Fruit fly (Drosophila melanogaster) whole organism, embryonic: ENCODE results near the gene CG9106.

Experiments used
- Adf1 ChIP-seq: fragments of 200-800 bp; sonication (Bioruptor generic); IDR thresholded peaks from 2 replicates; pipeline ENCODE4 v1.3.6; 2022; ENCODE audit warnings: missing biosample characterization, missing genetic modification characterization
- Antp ChIP-seq: fragments of 200-800 bp; sonication (Bioruptor generic); optimal IDR thresholded peaks from 3 replicates; lab custom pipeline; 2016; ENCODE audit warnings: missing biosample characterization, missing genetic modification characterization
- BEAF-32 ChIP-seq: fragments of 200-800 bp; sonication (Bioruptor generic); optimal IDR thresholded peaks from 3 replicates; lab custom pipeline; 2017; ENCODE audit warnings: missing biosample characterization, missing genetic modification characterization, mild to moderate bottlenecking, moderate library complexity, missing genetic modification reagents
- C15 ChIP-seq: fragments of 200-800 bp; sonication (Bioruptor generic); IDR thresholded peaks from 3 replicates; pipeline ENCODE4 v1.3.6; 2022; ENCODE audit warnings: missing biosample characterization, missing genetic modification characterization
- CG12236 ChIP-seq: fragments of 200-800 bp; sonication (Bioruptor generic); optimal IDR thresholded peaks from 2 replicates; lab custom pipeline; 2016; ENCODE audit warnings: missing biosample characterization, missing genetic modification characterization
- CG13624 ChIP-seq: fragments of 200-800 bp; sonication (Bioruptor generic); optimal IDR thresholded peaks from 2 replicates; lab custom pipeline; 2016; ENCODE audit warnings: missing biosample characterization, missing genetic modification characterization
- CG14050 ChIP-seq: fragments of 200-800 bp; sonication (Bioruptor generic); IDR thresholded peaks from 3 replicates; pipeline ENCODE4 v1.3.6; 2022; ENCODE audit warnings: missing biosample characterization, missing genetic modification characterization
- CG14965 ChIP-seq: fragments of 200-800 bp; sonication (Bioruptor generic); optimal IDR thresholded peaks from 2 replicates; lab custom pipeline; 2016; ENCODE audit warnings: missing biosample characterization, missing genetic modification characterization, borderline replicate concordance
- CG15514 ChIP-seq: fragments of 200-800 bp; sonication (Bioruptor generic); optimal IDR thresholded peaks from 3 replicates; lab custom pipeline; 2017; ENCODE audit warnings: missing biosample characterization, missing genetic modification characterization, mild to moderate bottlenecking, moderate library complexity, missing genetic modification reagents
- CG1647 ChIP-seq: fragments of 200-800 bp; sonication (Bioruptor generic); optimal IDR thresholded peaks from 3 replicates; lab custom pipeline; 2016; ENCODE audit warnings: missing biosample characterization, missing genetic modification characterization
- CG17328 ChIP-seq: fragments of 200-800 bp; sonication (Bioruptor generic); IDR thresholded peaks from 2 replicates; pipeline ENCODE4 v1.3.6; 2022; ENCODE audit warnings: missing biosample characterization, missing genetic modification characterization
- CG17361 ChIP-seq: fragments of 200-800 bp; sonication (Bioruptor generic); IDR thresholded peaks from 3 replicates; pipeline ENCODE4 v1.3.6; 2022; ENCODE audit warnings: missing biosample characterization, missing genetic modification characterization
- CG2678 ChIP-seq: fragments of 200-800 bp; sonication (Bioruptor generic); optimal IDR thresholded peaks from 3 replicates; lab custom pipeline; 2019; ENCODE audit warnings: missing biosample characterization, mild to moderate bottlenecking, missing genetic modification characterization, moderate library complexity
- CG2889 ChIP-seq: fragments of 200-800 bp; sonication (Bioruptor generic); IDR thresholded peaks from 3 replicates; pipeline ENCODE4 v1.3.6; 2022; ENCODE audit warnings: missing biosample characterization, missing genetic modification characterization
- CG30403 ChIP-seq: fragments of 200-800 bp; sonication (Bioruptor generic); optimal IDR thresholded peaks from 3 replicates; lab custom pipeline; 2016; ENCODE audit warnings: missing biosample characterization, missing genetic modification characterization
- CG30431 ChIP-seq: fragments of 200-800 bp; sonication (Bioruptor generic); optimal IDR thresholded peaks from 2 replicates; lab custom pipeline; 2017; ENCODE audit warnings: missing biosample characterization, missing genetic modification characterization
- CG3065 ChIP-seq: fragments of 200-800 bp; sonication (Bioruptor generic); optimal IDR thresholded peaks from 2 replicates; lab custom pipeline; 2016; ENCODE audit warnings: missing biosample characterization, missing genetic modification characterization
- CG3847 ChIP-seq: fragments of 200-800 bp; sonication (Bioruptor generic); IDR thresholded peaks from 2 replicates; pipeline ENCODE4 v1.3.6; 2022; ENCODE audit warnings: missing biosample characterization, missing genetic modification characterization
- CG4360 ChIP-seq: fragments of 200-800 bp; sonication (Bioruptor generic); IDR thresholded peaks from 2 replicates; pipeline ENCODE4 v1.3.6; 2022; ENCODE audit warnings: missing biosample characterization, missing genetic modification characterization
- CG4617 ChIP-seq: fragments of 200-800 bp; sonication (Bioruptor generic); optimal IDR thresholded peaks from 3 replicates; lab custom pipeline; 2016; ENCODE audit warnings: missing biosample characterization, missing genetic modification characterization, borderline replicate concordance
- CG6175 ChIP-seq: fragments of 200-800 bp; sonication (Bioruptor generic); IDR thresholded peaks from 3 replicates; pipeline ENCODE4 v1.3.6; 2022; ENCODE audit warnings: missing biosample characterization, missing genetic modification characterization
- CG7556 ChIP-seq: fragments of 200-800 bp; sonication (Bioruptor generic); optimal IDR thresholded peaks from 2 replicates; lab custom pipeline; 2017; ENCODE audit warnings: missing biosample characterization, mild to moderate bottlenecking, missing genetic modification characterization
- CG8924 ChIP-seq: fragments of 200-800 bp; optimal IDR thresholded peaks from 3 replicates; lab custom pipeline; 2019; ENCODE audit warnings: missing biosample characterization, mild to moderate bottlenecking, missing genetic modification characterization, moderate library complexity
- CG9727 ChIP-seq: fragments of 200-800 bp; sonication (Bioruptor generic); optimal IDR thresholded peaks from 3 replicates; lab custom pipeline; 2017; ENCODE audit warnings: missing biosample characterization, mild to moderate bottlenecking, missing genetic modification characterization
- Eip74EF ChIP-seq, 2 experiments: fragments of 200-800 bp in 1 of 2; fragments of >200 bp in 1 of 2; sonication (Bioruptor generic) in 1 of 2; optimal IDR thresholded peaks; 2 replicates each; lab custom pipeline; 2017 to 2019; ENCODE audit warnings: missing biosample characterization in 2 of 2, missing genetic modification characterization in 2 of 2, mild to moderate bottlenecking in 1 of 2, moderate library complexity in 1 of 2
- Fer3 ChIP-seq: fragments of 200-800 bp; sonication (Bioruptor generic); optimal IDR thresholded peaks from 2 replicates; lab custom pipeline; 2018; ENCODE audit warnings: missing biosample characterization, mild to moderate bottlenecking, missing genetic modification characterization, moderate library complexity
- HLH3B ChIP-seq: fragments of 200-800 bp; sonication (Bioruptor generic); IDR thresholded peaks from 2 replicates; pipeline ENCODE4 v1.3.6; 2022; ENCODE audit warnings: missing biosample characterization, missing genetic modification characterization
- HLHmδ ChIP-seq: fragments of 200-800 bp; sonication (Bioruptor generic); optimal IDR thresholded peaks from 2 replicates; lab custom pipeline; 2018; ENCODE audit warnings: missing biosample characterization, mild to moderate bottlenecking, missing genetic modification characterization, moderate library complexity
- Mes4 ChIP-seq: fragments of 200-800 bp; sonication (Bioruptor generic); optimal IDR thresholded peaks from 2 replicates; lab custom pipeline; 2016; ENCODE audit warnings: missing biosample characterization, missing genetic modification characterization
- al ChIP-seq: fragments of 200-800 bp; sonication (Bioruptor generic); IDR thresholded peaks from 2 replicates; pipeline ENCODE4 v1.3.6; 2022; ENCODE audit warnings: missing biosample characterization, missing genetic modification characterization
- amos ChIP-seq: fragments of 200-800 bp; sonication (Bioruptor generic); IDR thresholded peaks from 2 replicates; pipeline ENCODE4 v1.3.6; 2022; ENCODE audit warnings: missing biosample characterization, missing genetic modification characterization; ENCODE audit not compliant: partially characterized antibody
- aop ChIP-seq: fragments of 200-800 bp; sonication (Bioruptor generic); IDR thresholded peaks from 2 replicates; pipeline ENCODE4 v1.3.6; 2022; ENCODE audit warnings: missing biosample characterization, missing genetic modification characterization
- ap ChIP-seq: fragments of 200-800 bp; sonication (Bioruptor generic); IDR thresholded peaks from 2 replicates; pipeline ENCODE4 v1.3.6; 2022; ENCODE audit warnings: missing biosample characterization, missing genetic modification characterization
- ash1 ChIP-seq: fragments of 200-800 bp; sonication (Bioruptor generic); optimal IDR thresholded peaks from 2 replicates; lab custom pipeline; 2018; ENCODE audit warnings: missing biosample characterization, mild to moderate bottlenecking, missing genetic modification characterization
- dan ChIP-seq: fragments of 200-800 bp; sonication (Bioruptor generic); IDR thresholded peaks from 2 replicates; pipeline ENCODE4 v1.3.6; 2022; ENCODE audit warnings: missing biosample characterization, missing genetic modification characterization
- dpn ChIP-seq, 2 experiments: fragments of 200-800 bp; sonication (Bioruptor generic); optimal IDR thresholded peaks; 3 replicates each; lab custom pipeline; 2016; ENCODE audit warnings: missing biosample characterization in 2 of 2, missing genetic modification characterization in 2 of 2
- dysf ChIP-seq: fragments of 200-800 bp; sonication (Bioruptor generic); IDR thresholded peaks from 3 replicates; pipeline ENCODE4 v1.3.6; 2022; ENCODE audit warnings: missing biosample characterization, missing genetic modification characterization
- exex ChIP-seq: fragments of 200-800 bp; sonication (Bioruptor generic); optimal IDR thresholded peaks from 4 replicates; lab custom pipeline; 2018; ENCODE audit warnings: missing biosample characterization, mild to moderate bottlenecking, missing genetic modification characterization, moderate library complexity
- hth ChIP-seq: fragments of >200 bp; optimal IDR thresholded peaks from 2 replicates; lab custom pipeline; 2017; ENCODE audit warnings: inconsistent platforms
- mam ChIP-seq: fragments of 200-800 bp; sonication (Bioruptor generic); optimal IDR thresholded peaks from 3 replicates; lab custom pipeline; 2016; ENCODE audit warnings: missing biosample characterization, missing genetic modification characterization
- pan ChIP-seq, 4 experiments: fragments of >200 bp in 3 of 4; fragments of 200-800 bp in 1 of 4; sonication (Bioruptor generic) in 1 of 4; optimal IDR thresholded peaks in 3 of 4; IDR thresholded peaks in 1 of 4; 2 replicates each; pipeline versions ENCODE4 v1.3.6 to Lab custom; 2017 to 2022; ENCODE audit warnings: missing biosample characterization in 2 of 4, missing genetic modification characterization in 2 of 4, mixed read lengths in 1 of 4
- ro ChIP-seq: fragments of 200-800 bp; sonication (Bioruptor generic); IDR thresholded peaks from 2 replicates; pipeline ENCODE4 v1.3.6; 2022; ENCODE audit warnings: missing biosample characterization, missing genetic modification characterization
- sug ChIP-seq: fragments of 200-800 bp; optimal IDR thresholded peaks from 2 replicates; lab custom pipeline; 2019; ENCODE audit warnings: missing biosample characterization, mild to moderate bottlenecking, missing genetic modification characterization, moderate library complexity
- tin ChIP-seq: fragments of 200-800 bp; sonication (Bioruptor generic); optimal IDR thresholded peaks from 3 replicates; lab custom pipeline; 2016; ENCODE audit warnings: missing biosample characterization, missing genetic modification characterization
- ttk ChIP-seq: fragments of 200-800 bp; sonication (Bioruptor generic); IDR thresholded peaks from 2 replicates; pipeline ENCODE4 v2.1.2; 2022; ENCODE audit warnings: missing biosample characterization, missing genetic modification characterization
- unpg ChIP-seq: fragments of 200-800 bp; sonication (Bioruptor generic); optimal IDR thresholded peaks from 3 replicates; lab custom pipeline; 2018; ENCODE audit warnings: missing biosample characterization, mild to moderate bottlenecking, missing genetic modification characterization, moderate library complexity
- usp ChIP-seq: fragments of >200 bp; optimal IDR thresholded peaks from 2 replicates; lab custom pipeline; 2017; ENCODE audit warnings: missing biosample characterization, missing genetic modification characterization
- wor ChIP-seq: fragments of 200-800 bp; sonication (Bioruptor generic); IDR thresholded peaks from 2 replicates; pipeline ENCODE4 v1.3.6; 2022; ENCODE audit warnings: missing biosample characterization, missing genetic modification characterization

Gene CG9106

DNA sequence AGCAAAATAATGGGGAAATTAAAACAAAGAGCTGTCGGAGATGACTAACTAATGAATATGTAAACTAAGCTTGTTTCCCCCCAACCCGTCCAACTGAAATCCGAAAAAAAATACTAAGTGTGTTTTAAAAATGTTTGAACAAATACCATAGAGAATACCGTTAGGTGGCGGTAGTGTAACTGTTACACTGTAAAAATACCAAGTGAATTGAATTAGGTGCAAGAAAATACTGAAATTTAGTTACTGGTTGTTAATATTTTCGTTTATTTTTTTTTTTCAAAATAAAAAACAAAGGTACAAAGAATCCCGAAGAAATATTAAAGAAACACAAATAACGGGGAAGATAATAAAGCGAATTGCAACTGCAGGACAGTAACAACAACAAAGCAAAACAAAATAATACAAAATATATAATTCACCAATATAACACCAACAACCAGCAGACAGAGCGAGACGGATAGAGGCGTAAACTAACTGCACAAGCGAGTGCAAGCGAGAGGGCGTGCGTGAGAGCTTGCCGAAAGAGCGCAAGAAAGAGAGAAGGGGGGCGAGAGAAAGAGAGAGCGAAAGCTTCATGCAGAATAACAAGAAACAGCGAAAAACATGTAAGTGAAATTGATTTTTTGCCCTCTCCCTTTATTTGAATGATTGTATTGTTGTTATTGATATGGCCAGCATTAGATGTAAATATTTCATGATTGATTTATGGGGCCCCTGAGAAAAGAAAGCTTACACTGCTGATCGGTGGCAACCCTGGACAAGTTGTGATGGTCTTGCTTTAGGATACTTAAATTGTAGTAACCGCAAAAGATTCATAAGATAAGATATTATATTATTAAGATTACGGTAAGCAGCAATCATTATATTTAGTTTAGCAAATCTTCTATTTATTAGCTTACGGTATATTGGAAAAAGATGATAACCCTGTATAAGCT lies 34.0 kb upstream of the CG9106 start (continued):
- no peak for TF ChIP-seq Fer3 (tag; lab: Kevin White, UChicago)
- no peak for TF ChIP-seq CG14050 (GFP tag; lab: Robert Waterston, UW)
- no peak for TF ChIP-seq CG7556
- TF ChIP-seq sug (tag; lab: Kevin White, UChicago): peak; percentile 8
- no peak for TF ChIP-seq ro (GFP tag; lab: Robert Waterston, UW)
- TF ChIP-seq pan (optimal IDR thresholded peaks at IDR 0.05; lab: Kevin White, UChicago): no peak
- TF ChIP-seq pan (GFP tag; optimal IDR thresholded peaks at IDR 0.05 in 1 of 2, IDR thresholded peaks at IDR 0.05 in 1 of 2): peak in 1 of 2 experiments; percentile 17
- TF ChIP-seq exex (tag; lab: Kevin White, UChicago): peak; percentile 12
- TF ChIP-seq CG15514 (GFP tag; lab: Kevin White, UChicago): peak; percentile 3
- TF ChIP-seq CG4360 (GFP tag; lab: Robert Waterston, UW): peak; percentile 55
- no peak for TF ChIP-seq al (GFP tag; lab: Robert Waterston, UW)
- TF ChIP-seq CG3065 (GFP tag; lab: Kevin White, UChicago): no peak

DNA sequence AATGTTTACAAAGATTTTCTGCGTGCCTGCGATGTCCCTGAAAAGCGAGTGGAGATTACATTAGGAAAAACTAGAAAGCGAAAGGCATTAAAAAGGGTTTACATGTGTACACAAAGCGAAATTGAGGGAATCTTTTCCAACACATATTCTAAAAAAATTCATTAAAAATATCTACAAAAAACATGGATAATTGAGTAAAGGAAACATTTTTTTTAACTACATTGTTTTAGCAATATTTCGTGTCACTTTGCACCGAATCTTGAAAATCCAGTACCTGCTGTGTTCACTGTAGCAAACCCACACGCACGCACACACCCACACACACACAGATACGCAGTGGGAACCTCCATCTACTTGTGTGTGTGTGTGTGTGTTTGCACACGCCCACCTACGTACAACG lies 32.0 kb upstream of the CG9106 start:
- TF ChIP-seq CG4617 (GFP tag; lab: Kevin White, UChicago) (no peak), hth (lab: Kevin White, UChicago) (no peak), HLH3B (GFP tag; lab: Robert Waterston, UW) (no peak), CG1647 (GFP tag; lab: Kevin White, UChicago) (no peak), dan (no peak), Adf1 (no peak), CG17361 (GFP tag; lab: Robert Waterston, UW) (no peak), CG30431 (GFP tag; lab: Kevin White, UChicago) (no peak), Mes4 (GFP tag; lab: Kevin White, UChicago) (no peak), CG3847 (0 out of 2 replicates have a peak, but pooled peaks have one; percentile 7), dysf (GFP tag; lab: Robert Waterston, UW) (peak; percentile 57), amos (GFP tag; lab: Robert Waterston, UW) (no peak), ap (GFP tag; lab: Robert Waterston, UW) (no peak), CG2889 (GFP tag; lab: Robert Waterston, UW) (no peak), C15 (GFP tag; lab: Robert Waterston, UW) (no peak), CG14965 (GFP tag; lab: Kevin White, UChicago) (no peak), mam (GFP tag; lab: Kevin White, UChicago) (peak; percentile 37), usp (GFP tag; lab: Kevin White, UChicago) (no peak), CG8924 (no peak), aop (GFP tag; lab: Robert Waterston, UW) (no peak), CG12236 (GFP tag; lab: Kevin White, UChicago) (no peak), HLHmδ (GFP tag; lab: Kevin White, UChicago) (no peak), Eip74EF (GFP tag; optimal IDR thresholded peaks at IDR 0.05; lab: Kevin White, UChicago) (no peak), Antp (GFP tag; lab: Kevin White, UChicago) (no peak), CG13624 (GFP tag; lab: Kevin White, UChicago) (peak; percentile 36), CG30403 (GFP tag; lab: Kevin White, UChicago) (peak; percentile 17), wor (no peak), CG6175 (no peak), BEAF-32 (GFP tag; lab: Kevin White, UChicago) (no peak), CG2678 (tag; lab: Kevin White, UChicago) (peak; percentile 54), CG9727 (GFP tag; lab: Kevin White, UChicago) (peak; percentile 26), ttk (GFP tag; lab: Robert Waterston, UW) (no peak), unpg (GFP tag; lab: Kevin White, UChicago) (peak; percentile 10), tin (GFP tag; lab: Kevin White, UChicago) (no peak), dpn (GFP tag; optimal IDR thresholded peaks at IDR 0.05; lab: Kevin White, UChicago) (peak in 1 of 2 experiments; percentile 10), CG17328 (GFP tag; lab: Robert Waterston, UW) (no peak), ash1 (GFP tag; lab: Kevin White, UChicago) (no peak)
